Fruit fly (Drosophila melanogaster) whole organism, embryonic: ENCODE measurements around the gene CG11263.
A peak's percentile ranks its signal among the peaks of the same experiment; 100 is the strongest.

ENCODE experiments used
- C15 ChIP-seq: fragments of 200-800 bp; sonication (Bioruptor generic); IDR thresholded peaks from 3 replicates; pipeline ENCODE4 v1.3.6; 2022; ENCODE audit warnings: missing biosample characterization, missing genetic modification characterization
- CG10543 ChIP-seq: fragments of 200-800 bp; sonication (Bioruptor generic); optimal IDR thresholded peaks from 3 replicates; lab custom pipeline; 2017; ENCODE audit warnings: missing biosample characterization, mild to moderate bottlenecking, missing genetic modification characterization, moderate library complexity
- CG12299 ChIP-seq: fragments of 200-800 bp; sonication (Bioruptor generic); optimal IDR thresholded peaks from 2 replicates; lab custom pipeline; 2018; ENCODE audit warnings: missing biosample characterization, mild to moderate bottlenecking, missing genetic modification characterization
- CG12659 ChIP-seq: fragments of 200-800 bp; sonication (Bioruptor generic); optimal IDR thresholded peaks from 3 replicates; lab custom pipeline; 2017; ENCODE audit warnings: mild to moderate bottlenecking, missing biosample characterization, missing genetic modification reagents, missing genetic modification characterization
- CG13424 ChIP-seq: fragments of 200-800 bp; sonication (Bioruptor generic); optimal IDR thresholded peaks from 2 replicates; lab custom pipeline; 2019; ENCODE audit warnings: missing biosample characterization, mild to moderate bottlenecking, missing genetic modification characterization, moderate library complexity
- CG13775 ChIP-seq: fragments of 200-800 bp; sonication (Bioruptor generic); optimal IDR thresholded peaks from 3 replicates; lab custom pipeline; 2017; ENCODE audit warnings: missing biosample characterization, mild to moderate bottlenecking, missing genetic modification characterization
- CG14050 ChIP-seq: fragments of 200-800 bp; sonication (Bioruptor generic); IDR thresholded peaks from 3 replicates; pipeline ENCODE4 v1.3.6; 2022; ENCODE audit warnings: missing biosample characterization, missing genetic modification characterization
- CG15269 ChIP-seq: fragments of 200-800 bp; sonication (Bioruptor generic); optimal IDR thresholded peaks from 2 replicates; lab custom pipeline; 2018; ENCODE audit warnings: missing biosample characterization, mild to moderate bottlenecking, missing genetic modification characterization, moderate library complexity
- CG17385 ChIP-seq: fragments of 200-800 bp; sonication (Bioruptor generic); optimal IDR thresholded peaks from 3 replicates; lab custom pipeline; 2018; ENCODE audit warnings: missing biosample characterization, mild to moderate bottlenecking, missing genetic modification characterization
- CG18619 ChIP-seq: fragments of 200-800 bp; sonication (Bioruptor generic); optimal IDR thresholded peaks from 3 replicates; lab custom pipeline; 2017; ENCODE audit warnings: missing biosample characterization, mild to moderate bottlenecking, missing genetic modification characterization
- CG2875 ChIP-seq: fragments of 200-800 bp; sonication (Bioruptor generic); optimal IDR thresholded peaks from 2 replicates; lab custom pipeline; 2017; ENCODE audit warnings: missing biosample characterization, mild to moderate bottlenecking, missing genetic modification characterization, missing genetic modification reagents
- CG30431 ChIP-seq: fragments of 200-800 bp; sonication (Bioruptor generic); optimal IDR thresholded peaks from 2 replicates; lab custom pipeline; 2017; ENCODE audit warnings: missing biosample characterization, missing genetic modification characterization
- CG31365 ChIP-seq: fragments of 200-800 bp; sonication (Bioruptor generic); optimal IDR thresholded peaks from 2 replicates; lab custom pipeline; 2018; ENCODE audit warnings: missing biosample characterization, mild to moderate bottlenecking, missing genetic modification characterization
- CG32772 ChIP-seq: fragments of 200-800 bp; sonication (Bioruptor generic); IDR thresholded peaks from 2 replicates; pipeline ENCODE4 v1.3.6; 2022; ENCODE audit warnings: missing biosample characterization, missing genetic modification characterization
- CG4707 ChIP-seq: fragments of 200-800 bp; sonication (Bioruptor generic); optimal IDR thresholded peaks from 2 replicates; lab custom pipeline; 2018; ENCODE audit warnings: missing biosample characterization, mild to moderate bottlenecking, missing genetic modification characterization, moderate library complexity
- CG7963 ChIP-seq: fragments of 200-800 bp; sonication (Bioruptor generic); IDR thresholded peaks from 3 replicates; pipeline ENCODE4 v1.3.6; 2022; ENCODE audit warnings: missing biosample characterization, missing genetic modification characterization; ENCODE audit not compliant: partially characterized antibody
- CG9215 ChIP-seq: fragments of 200-800 bp; sonication (Bioruptor generic); IDR thresholded peaks from 2 replicates; pipeline ENCODE4 v1.3.6; 2022; ENCODE audit warnings: missing biosample characterization, missing genetic modification characterization
- CG9727 ChIP-seq: fragments of 200-800 bp; sonication (Bioruptor generic); optimal IDR thresholded peaks from 3 replicates; lab custom pipeline; 2017; ENCODE audit warnings: missing biosample characterization, mild to moderate bottlenecking, missing genetic modification characterization
- CG9817 ChIP-seq: fragments of 200-800 bp; sonication (Bioruptor generic); optimal IDR thresholded peaks from 2 replicates; lab custom pipeline; 2018; ENCODE audit warnings: missing biosample characterization, mild to moderate bottlenecking, missing genetic modification characterization, moderate library complexity
- Dip3 ChIP-seq: fragments of 200-800 bp; sonication (Bioruptor generic); optimal IDR thresholded peaks from 3 replicates; lab custom pipeline; 2016; ENCODE audit warnings: missing biosample characterization, missing genetic modification characterization
- Fer3 ChIP-seq: fragments of 200-800 bp; sonication (Bioruptor generic); optimal IDR thresholded peaks from 2 replicates; lab custom pipeline; 2018; ENCODE audit warnings: missing biosample characterization, mild to moderate bottlenecking, missing genetic modification characterization, moderate library complexity
- HLH4C ChIP-seq: fragments of 200-800 bp; sonication (Bioruptor generic); IDR thresholded peaks from 3 replicates; pipeline ENCODE4 v1.3.6; 2022; ENCODE audit warnings: missing biosample characterization, missing genetic modification characterization; ENCODE audit not compliant: partially characterized antibody
- HmgD ChIP-seq: fragments of 200-800 bp; sonication (Bioruptor generic); optimal IDR thresholded peaks from 3 replicates; lab custom pipeline; 2016; ENCODE audit warnings: missing biosample characterization, missing genetic modification characterization
- HmgZ ChIP-seq: fragments of 200-800 bp; sonication (Bioruptor generic); optimal IDR thresholded peaks from 2 replicates; lab custom pipeline; 2018; ENCODE audit warnings: missing biosample characterization, mild to moderate bottlenecking, missing genetic modification characterization
- Hr51 ChIP-seq, 2 experiments: fragments of 200-800 bp; sonication (Bioruptor generic); optimal IDR thresholded peaks; 2 replicates in 1 of 2; 3 replicates in 1 of 2; lab custom pipeline; 2016 to 2018; ENCODE audit warnings: missing biosample characterization in 2 of 2, missing genetic modification characterization in 2 of 2, mild to moderate bottlenecking in 1 of 2, moderate library complexity in 1 of 2
- NC2α ChIP-seq: fragments of 200-800 bp; sonication (Bioruptor generic); optimal IDR thresholded peaks from 2 replicates; lab custom pipeline; 2016; ENCODE audit warnings: missing biosample characterization, missing genetic modification characterization
- NFAT ChIP-seq: fragments of 200-800 bp; sonication (Bioruptor generic); IDR thresholded peaks from 2 replicates; pipeline ENCODE4 v1.3.6; 2022; ENCODE audit warnings: missing biosample characterization, missing genetic modification characterization
- Nf-YA ChIP-seq: fragments of 200-800 bp; sonication (Bioruptor generic); IDR thresholded peaks from 2 replicates; pipeline ENCODE4 v1.3.6; 2022; ENCODE audit warnings: missing biosample characterization, missing genetic modification characterization
- Oaz ChIP-seq: fragments of 200-800 bp; sonication (Bioruptor generic); IDR thresholded peaks from 2 replicates; pipeline ENCODE4 v1.3.6; 2022; ENCODE audit warnings: missing biosample characterization, missing genetic modification characterization
- Opbp ChIP-seq: fragments of 200-800 bp; sonication (Bioruptor generic); IDR thresholded peaks from 3 replicates; pipeline ENCODE4 v1.3.6; 2022; ENCODE audit warnings: missing biosample characterization, missing genetic modification characterization; ENCODE audit not compliant: partially characterized antibody
- Poxn ChIP-seq: fragments of 200-800 bp; sonication (Bioruptor generic); IDR thresholded peaks from 2 replicates; pipeline ENCODE4 v1.3.6; 2022; ENCODE audit warnings: missing biosample characterization, missing genetic modification characterization
- Rfx ChIP-seq: fragments of 200-800 bp; sonication (Bioruptor generic); IDR thresholded peaks from 2 replicates; pipeline ENCODE4 v1.3.6; 2022; ENCODE audit warnings: missing biosample characterization, missing genetic modification characterization
- TFAM ChIP-seq: fragments of 200-800 bp; sonication (Bioruptor generic); optimal IDR thresholded peaks from 2 replicates; lab custom pipeline; 2017; ENCODE audit warnings: missing biosample characterization, missing genetic modification characterization, inconsistent platforms
- Vsx1 ChIP-seq: fragments of 200-800 bp; sonication (Bioruptor generic); optimal IDR thresholded peaks from 2 replicates; lab custom pipeline; 2017; ENCODE audit warnings: missing biosample characterization, mild to moderate bottlenecking, missing genetic modification characterization, missing genetic modification reagents
- Xbp1 ChIP-seq: fragments of 200-800 bp; sonication (Bioruptor generic); optimal IDR thresholded peaks from 3 replicates; lab custom pipeline; 2016; ENCODE audit warnings: missing biosample characterization, mild to moderate bottlenecking, missing genetic modification characterization
- amos ChIP-seq: fragments of 200-800 bp; sonication (Bioruptor generic); IDR thresholded peaks from 2 replicates; pipeline ENCODE4 v1.3.6; 2022; ENCODE audit warnings: missing biosample characterization, missing genetic modification characterization; ENCODE audit not compliant: partially characterized antibody
- bab2 ChIP-seq: fragments of 200-800 bp; sonication (Bioruptor generic); optimal IDR thresholded peaks from 2 replicates; lab custom pipeline; 2016; ENCODE audit warnings: missing biosample characterization, missing genetic modification characterization
- btn ChIP-seq: fragments of 200-800 bp; sonication (Bioruptor generic); optimal IDR thresholded peaks from 2 replicates; lab custom pipeline; 2016; ENCODE audit warnings: missing biosample characterization, missing genetic modification characterization
- cato ChIP-seq: fragments of 200-800 bp; sonication (Bioruptor generic); optimal IDR thresholded peaks from 2 replicates; lab custom pipeline; 2016; ENCODE audit warnings: missing biosample characterization, missing genetic modification characterization, borderline replicate concordance
- cg ChIP-seq: fragments of 200-800 bp; sonication (Bioruptor generic); optimal IDR thresholded peaks from 3 replicates; lab custom pipeline; 2019; ENCODE audit warnings: missing biosample characterization, mild to moderate bottlenecking, missing genetic modification characterization, moderate library complexity
- hkb ChIP-seq, 2 experiments: fragments of 200-800 bp in 1 of 2; fragments of >200 bp in 1 of 2; sonication (Bioruptor generic) in 1 of 2; IDR thresholded peaks in 1 of 2; optimal IDR thresholded peaks in 1 of 2; 2 replicates each; pipeline versions ENCODE4 v1.3.6 to Lab custom; 2017 to 2022; ENCODE audit warnings: missing biosample characterization in 1 of 2, missing genetic modification characterization in 1 of 2
- kay ChIP-seq: fragments of 200-800 bp; sonication (Bioruptor generic); optimal IDR thresholded peaks from 2 replicates; lab custom pipeline; 2016; ENCODE audit warnings: missing biosample characterization, missing genetic modification characterization
- mld ChIP-seq: fragments of 200-800 bp; sonication (Bioruptor generic); IDR thresholded peaks from 3 replicates; pipeline ENCODE4 v1.3.6; 2022; ENCODE audit warnings: missing biosample characterization, missing genetic modification characterization; ENCODE audit not compliant: partially characterized antibody
- odd ChIP-seq: fragments of 200-800 bp; sonication (Bioruptor generic); optimal IDR thresholded peaks from 2 replicates; lab custom pipeline; 2017; ENCODE audit warnings: missing biosample characterization, mild to moderate bottlenecking, missing genetic modification characterization
- pita ChIP-seq: fragments of 200-800 bp; sonication (Bioruptor generic); optimal IDR thresholded peaks from 2 replicates; lab custom pipeline; 2017; ENCODE audit warnings: missing biosample characterization, mild to moderate bottlenecking, missing genetic modification characterization
- ro ChIP-seq: fragments of 200-800 bp; sonication (Bioruptor generic); IDR thresholded peaks from 2 replicates; pipeline ENCODE4 v1.3.6; 2022; ENCODE audit warnings: missing biosample characterization, missing genetic modification characterization
- toy ChIP-seq: fragments of 200-800 bp; sonication (Bioruptor generic); IDR thresholded peaks from 2 replicates; pipeline ENCODE4 v1.3.6; 2022; ENCODE audit warnings: missing biosample characterization, missing genetic modification characterization
- vfl ChIP-seq: fragments of 200-800 bp; sonication (Bioruptor generic); optimal IDR thresholded peaks from 2 replicates; lab custom pipeline; 2016; ENCODE audit warnings: missing biosample characterization, missing genetic modification characterization
- vnd ChIP-seq: fragments of 200-800 bp; sonication (Bioruptor generic); IDR thresholded peaks from 3 replicates; pipeline ENCODE4 v1.3.6; 2022; ENCODE audit warnings: missing biosample characterization, missing genetic modification characterization; ENCODE audit not compliant: partially characterized antibody
- yki ChIP-seq: fragments of >200 bp; optimal IDR thresholded peaks from 3 replicates; lab custom pipeline; 2018

The CG11263 gene

DNA sequence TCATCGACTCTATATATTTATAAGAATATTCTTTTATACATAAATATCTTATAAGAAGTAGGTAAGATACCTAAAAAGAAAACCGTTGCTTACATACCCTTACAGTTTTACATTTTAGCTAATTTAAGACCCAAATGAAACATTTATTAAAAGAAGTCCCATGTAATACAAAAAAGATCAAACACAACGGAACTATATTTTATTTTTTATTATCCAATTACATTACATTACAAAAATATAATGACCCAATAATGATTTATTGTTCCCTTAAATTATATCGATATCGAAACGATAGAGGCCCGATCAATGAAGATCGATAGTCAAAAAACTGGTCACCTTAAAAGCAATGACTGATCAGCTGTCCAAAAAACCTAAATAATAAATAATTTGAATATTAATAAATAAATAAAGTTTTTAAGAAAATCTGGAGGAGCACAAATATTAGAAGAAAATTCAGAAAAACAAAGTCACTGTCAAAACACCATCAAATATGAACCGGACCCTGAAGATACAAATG is 1.4 kb downstream of the CG11263 start (continued):
- no peak for TF ChIP-seq NFAT
- no peak for TF ChIP-seq Hr51 (GFP tag; optimal IDR thresholded peaks at IDR 0.05; lab: Kevin White, UChicago)
- no peak for TF ChIP-seq yki (lab: Kevin White, UChicago)
- no peak for TF ChIP-seq CG31365 (tag; lab: Kevin White, UChicago)
- peak; percentile 20; the same call in 2 of the 3 replicates for TF ChIP-seq Opbp (GFP tag; lab: Robert Waterston, UW)
- no peak for TF ChIP-seq Poxn (GFP tag; lab: Robert Waterston, UW)
- no peak for TF ChIP-seq CG30431 (GFP tag; lab: Kevin White, UChicago)
- no peak for TF ChIP-seq CG10543 (GFP tag; lab: Kevin White, UChicago)
- TF ChIP-seq cato (GFP tag; lab: Kevin White, UChicago): no peak
- TF ChIP-seq amos (GFP tag; lab: Robert Waterston, UW): peak; percentile 71
- TF ChIP-seq Fer3 (tag; lab: Kevin White, UChicago): no peak
- no peak for TF ChIP-seq CG13775
- no peak for TF ChIP-seq cg (GFP tag; lab: Kevin White, UChicago)
- no peak for TF ChIP-seq Nf-YA
- TF ChIP-seq C15: no peak
- TF ChIP-seq vnd: peak; percentile 54; the same call in 2 of the 3 replicates
- TF ChIP-seq Oaz (GFP tag; lab: Robert Waterston, UW): no peak
- TF ChIP-seq mld (GFP tag; lab: Robert Waterston, UW): no peak
- TF ChIP-seq CG32772 (GFP tag; lab: Robert Waterston, UW): no peak
- no peak for TF ChIP-seq CG18619 (GFP tag; lab: Kevin White, UChicago)
- no peak for TF ChIP-seq HmgD (GFP tag; lab: Kevin White, UChicago)
- no peak for TF ChIP-seq pita (GFP tag; lab: Kevin White, UChicago)
- TF ChIP-seq CG15269 (tag; lab: Kevin White, UChicago): no peak
- TF ChIP-seq odd: no peak
- no peak for TF ChIP-seq Dip3
- no peak for TF ChIP-seq CG9215 (GFP tag; lab: Robert Waterston, UW)
- TF ChIP-seq CG9727 (GFP tag; lab: Kevin White, UChicago): no peak
- TF ChIP-seq CG4707 (GFP tag; lab: Kevin White, UChicago): no peak
- no peak for TF ChIP-seq CG14050 (GFP tag; lab: Robert Waterston, UW)
- TF ChIP-seq CG7963 (GFP tag; lab: Robert Waterston, UW): no peak; the same call in 2 of the 3 replicates
- TF ChIP-seq kay (GFP tag; lab: Kevin White, UChicago): no peak
- TF ChIP-seq btn (GFP tag; lab: Kevin White, UChicago): no peak
- no peak for TF ChIP-seq hkb (optimal IDR thresholded peaks at IDR 0.05; lab: Kevin White, UChicago)
- TF ChIP-seq hkb (GFP tag; IDR thresholded peaks at IDR 0.05; lab: Robert Waterston, UW): no peak
- TF ChIP-seq TFAM (GFP tag; lab: Kevin White, UChicago): no peak
- TF ChIP-seq CG12659 (GFP tag; lab: Kevin White, UChicago): peak; percentile 12
- no peak for TF ChIP-seq CG9817 (tag; lab: Kevin White, UChicago)
- no peak for TF ChIP-seq toy (GFP tag; lab: Robert Waterston, UW)
- no peak for TF ChIP-seq bab2 (GFP tag; lab: Kevin White, UChicago)
- TF ChIP-seq vfl: no peak
- no peak for TF ChIP-seq CG13424 (tag; lab: Kevin White, UChicago)
- no peak for TF ChIP-seq ro (GFP tag; lab: Robert Waterston, UW)
- no peak for TF ChIP-seq CG17385 (GFP tag; lab: Kevin White, UChicago)
- TF ChIP-seq HLH4C (GFP tag; lab: Robert Waterston, UW): peak; percentile 78
- no peak for TF ChIP-seq Vsx1 (GFP tag; lab: Kevin White, UChicago)
- TF ChIP-seq CG2875 (GFP tag; lab: Kevin White, UChicago): no peak
- TF ChIP-seq CG12299: no peak
- TF ChIP-seq HmgZ (tag; lab: Kevin White, UChicago): no peak
- no peak for TF ChIP-seq Xbp1 (GFP tag; lab: Kevin White, UChicago)
- TF ChIP-seq Rfx (GFP tag; lab: Robert Waterston, UW): no peak
- no peak for TF ChIP-seq NC2α (GFP tag; lab: Kevin White, UChicago)
